Fruit fly (Drosophila melanogaster) whole organism, adult: ENCODE results near the gene Hmgcr.
A peak's percentile ranks its signal among the peaks of the same experiment; 100 is the strongest.

Source experiments
- CG11617 ChIP-seq: fragments of 200-800 bp; sonication (Bioruptor generic); optimal IDR thresholded peaks from 2 replicates; lab custom pipeline; 2017; ENCODE audit warnings: mild to moderate bottlenecking, missing biosample characterization, missing genetic modification reagents, missing genetic modification characterization
- CG12768 ChIP-seq: fragments of 200-800 bp; sonication (Bioruptor generic); optimal IDR thresholded peaks from 2 replicates; lab custom pipeline; 2017; ENCODE audit warnings: missing biosample characterization, missing genetic modification characterization, mild to moderate bottlenecking, moderate library complexity, missing genetic modification reagents
- CG14711 ChIP-seq: fragments of 200-800 bp; sonication (Bioruptor generic); optimal IDR thresholded peaks from 2 replicates; lab custom pipeline; 2018; ENCODE audit warnings: missing biosample characterization, mild to moderate bottlenecking, missing genetic modification characterization, moderate library complexity
- CG1620 ChIP-seq: fragments of 200-800 bp; sonication (Bioruptor generic); optimal IDR thresholded peaks from 2 replicates; lab custom pipeline; 2016; ENCODE audit warnings: missing biosample characterization, missing genetic modification characterization
- CG33017 ChIP-seq: fragments of 200-800 bp; sonication (Bioruptor generic); optimal IDR thresholded peaks from 2 replicates; lab custom pipeline; 2018; ENCODE audit warnings: missing biosample characterization, mild to moderate bottlenecking, missing genetic modification characterization, moderate library complexity
- CG5204 ChIP-seq: fragments of 200-800 bp; sonication (Bioruptor generic); optimal IDR thresholded peaks from 2 replicates; lab custom pipeline; 2016; ENCODE audit warnings: missing biosample characterization, missing genetic modification characterization
- CG7045 ChIP-seq: fragments of 200-800 bp; sonication (Bioruptor generic); optimal IDR thresholded peaks from 2 replicates; lab custom pipeline; 2017; ENCODE audit warnings: missing biosample characterization, mild to moderate bottlenecking, missing genetic modification characterization
- CG7101 ChIP-seq: fragments of 200-800 bp; sonication (Bioruptor generic); optimal IDR thresholded peaks from 2 replicates; lab custom pipeline; 2018; ENCODE audit warnings: missing biosample characterization, mild to moderate bottlenecking, missing genetic modification characterization, moderate library complexity
- Clk ChIP-seq: fragments of 200-800 bp; sonication (Bioruptor generic); optimal IDR thresholded peaks from 2 replicates; lab custom pipeline; 2017; ENCODE audit warnings: missing biosample characterization, missing genetic modification characterization
- Crg-1 ChIP-seq: fragments of 200-800 bp; sonication (Bioruptor generic); optimal IDR thresholded peaks from 2 replicates; lab custom pipeline; 2016; ENCODE audit warnings: missing biosample characterization, missing genetic modification characterization
- Hr96 ChIP-seq: fragments of 200-800 bp; sonication (Bioruptor generic); optimal IDR thresholded peaks from 2 replicates; lab custom pipeline; 2016; ENCODE audit warnings: missing biosample characterization, missing genetic modification characterization
- Mnt ChIP-seq: fragments of 200-800 bp; sonication (Bioruptor generic); optimal IDR thresholded peaks from 2 replicates; lab custom pipeline; 2016; ENCODE audit warnings: missing biosample characterization, mild to moderate bottlenecking, missing genetic modification characterization
- bab1 ChIP-seq: fragments of 200-800 bp; sonication (Bioruptor generic); optimal IDR thresholded peaks from 3 replicates; lab custom pipeline; 2019; ENCODE audit warnings: missing biosample characterization, mild to moderate bottlenecking, missing genetic modification characterization, moderate library complexity
- cic ChIP-seq: fragments of 200-800 bp; sonication (Bioruptor generic); optimal IDR thresholded peaks from 2 replicates; lab custom pipeline; 2017; ENCODE audit warnings: missing biosample characterization, mild to moderate bottlenecking, missing genetic modification characterization, moderate library complexity
- cnc ChIP-seq, 2 experiments: fragments of >200 bp; optimal IDR thresholded peaks; 2 replicates each; lab custom pipeline; 2017
- kay ChIP-seq: fragments of 200-800 bp; sonication (Bioruptor generic); peaks from one replicate; lab custom pipeline; 2016; ENCODE audit warnings: missing biosample characterization, missing genetic modification characterization, borderline replicate concordance
- ovo ChIP-seq: fragments of 200-800 bp; sonication (Bioruptor generic); optimal IDR thresholded peaks from 2 replicates; lab custom pipeline; 2016; ENCODE audit warnings: missing biosample characterization, missing genetic modification characterization
- pad ChIP-seq: fragments of 200-800 bp; sonication (Bioruptor generic); optimal IDR thresholded peaks from 3 replicates; lab custom pipeline; 2017; ENCODE audit warnings: missing biosample characterization, missing genetic modification characterization, mild to moderate bottlenecking, moderate library complexity, missing genetic modification reagents
- tj ChIP-seq: fragments of 200-800 bp; sonication (Bioruptor generic); optimal IDR thresholded peaks from 3 replicates; lab custom pipeline; 2017; ENCODE audit warnings: missing biosample characterization, mild to moderate bottlenecking, missing genetic modification characterization, moderate library complexity
- toe ChIP-seq: fragments of 200-800 bp; sonication (Bioruptor generic); optimal IDR thresholded peaks from 2 replicates; lab custom pipeline; 2016; ENCODE audit warnings: missing biosample characterization, missing genetic modification characterization

The Hmgcr gene

dm6 chr3R:23786768-23787631 is 53.9 kb downstream of the Hmgcr start:
- TF ChIP-seq ovo = no peak
- TF ChIP-seq pad (GFP tag; lab: Kevin White, UChicago) = peak; percentile 46
- peak; percentile 77 for TF ChIP-seq tj (GFP tag; lab: Kevin White, UChicago)
- no peak for TF ChIP-seq cic (GFP tag; lab: Kevin White, UChicago)
- peak; percentile 22 for TF ChIP-seq kay (GFP tag; lab: Kevin White, UChicago)

DNA sequence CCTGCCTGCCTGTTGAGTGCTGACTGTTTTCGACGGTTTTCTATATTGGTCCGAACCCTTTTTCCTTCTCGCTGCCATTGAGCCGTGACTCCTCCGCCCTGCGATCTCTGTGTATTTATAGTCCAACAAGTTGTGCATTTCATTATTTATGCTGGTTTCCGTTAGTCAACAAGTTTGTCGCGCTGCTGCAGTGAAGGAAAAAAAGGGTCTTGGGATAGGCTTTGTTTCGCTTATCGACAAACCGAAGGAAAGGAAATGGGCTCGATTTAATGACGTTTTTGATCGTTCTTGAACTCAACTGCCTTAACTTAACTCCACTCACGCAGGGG is 54.5 kb downstream of the Hmgcr start:
- TF ChIP-seq Clk (GFP tag; lab: Kevin White, UChicago) (no peak), tj (GFP tag; lab: Kevin White, UChicago) (no peak), kay (GFP tag; lab: Kevin White, UChicago) (peak; percentile 20)

DNA sequence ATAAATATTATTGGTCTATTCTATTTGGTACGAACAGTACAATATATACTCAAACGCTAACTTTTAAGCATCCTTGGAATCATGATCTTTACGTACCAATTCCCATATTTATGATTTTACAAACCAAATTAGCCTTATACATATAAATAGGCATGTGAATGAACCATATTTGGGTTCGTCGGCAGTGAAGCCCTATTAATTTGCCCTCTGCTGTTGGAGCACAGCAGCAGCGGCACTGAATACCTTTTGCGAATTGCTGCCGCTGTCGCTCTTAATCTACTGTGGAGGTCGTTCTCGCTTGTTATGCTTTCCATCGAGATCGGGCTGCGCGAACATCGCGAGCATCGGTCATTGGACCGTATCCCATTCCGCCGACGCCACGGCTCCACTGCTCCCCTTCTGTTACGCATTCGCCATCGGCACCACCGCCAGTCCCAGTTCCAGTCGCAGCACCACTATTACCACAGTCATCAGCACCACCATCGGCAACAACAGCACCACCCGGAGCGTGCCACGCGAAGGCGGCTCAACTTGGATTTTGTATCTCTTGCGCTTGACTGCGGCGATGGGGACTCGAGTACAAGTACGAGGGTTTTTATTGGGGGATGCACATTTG is 55.4 kb downstream of the Hmgcr start:
- no peak for TF ChIP-seq bab1 (GFP tag; lab: Kevin White, UChicago)
- TF ChIP-seq tj (GFP tag; lab: Kevin White, UChicago) = no peak
- no peak for TF ChIP-seq CG1620 (GFP tag; lab: Kevin White, UChicago)
- no peak for TF ChIP-seq cic (GFP tag; lab: Kevin White, UChicago)
- TF ChIP-seq Mnt (GFP tag; lab: Kevin White, UChicago) = no peak
- TF ChIP-seq toe (GFP tag; lab: Kevin White, UChicago) = no peak
- TF ChIP-seq CG12768 = no peak
- TF ChIP-seq ovo = no peak
- TF ChIP-seq CG11617 (GFP tag; lab: Kevin White, UChicago) = no peak
- TF ChIP-seq Clk (GFP tag; lab: Kevin White, UChicago) = no peak

- TF ChIP-seq Hr96 (GFP tag; lab: Kevin White, UChicago) (no peak), CG14711 (peak; percentile 27)
Measured at dm6 chr3R:23789584-23789983, 56.5 kb downstream of the Hmgcr start.

DNA sequence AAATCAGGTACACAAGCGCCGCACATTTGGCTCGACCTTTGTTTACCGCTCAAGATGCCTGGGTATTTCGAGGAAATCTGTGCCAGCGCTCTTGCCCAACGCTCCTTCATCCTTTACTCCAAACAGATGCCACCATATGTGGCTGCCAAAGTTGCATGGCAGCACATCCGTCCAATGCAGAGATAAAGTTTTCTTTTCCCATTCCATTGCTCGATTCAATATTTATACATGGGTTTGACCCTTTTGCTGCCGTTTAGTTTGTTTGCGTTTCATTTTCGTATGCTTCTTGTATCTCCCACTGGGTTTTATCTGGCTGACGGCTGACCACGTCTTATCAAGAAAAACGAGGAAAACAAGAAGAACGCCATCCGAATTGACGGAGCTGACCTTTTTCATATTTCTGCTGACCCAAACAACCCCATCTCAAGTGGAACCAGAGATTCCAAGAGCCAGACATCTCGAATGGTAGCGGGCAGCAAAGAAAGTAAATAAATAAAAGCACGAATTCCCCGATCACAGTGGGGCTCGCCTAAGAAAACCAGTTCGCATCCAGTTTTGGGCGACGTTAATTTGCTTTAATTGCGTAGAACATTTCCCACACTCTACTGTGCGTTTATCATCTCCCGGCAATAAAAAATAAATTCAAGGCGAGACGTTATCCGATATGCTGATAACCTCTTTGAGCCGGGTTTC is 57.5 kb downstream of the Hmgcr start:
- no peak for TF ChIP-seq Hr96 (GFP tag; lab: Kevin White, UChicago)
- TF ChIP-seq toe (GFP tag; lab: Kevin White, UChicago) = no peak
- TF ChIP-seq CG14711 = no peak
- no peak for TF ChIP-seq cic (GFP tag; lab: Kevin White, UChicago)
- TF ChIP-seq tj (GFP tag; lab: Kevin White, UChicago) = no peak
- no peak for TF ChIP-seq ovo
- TF ChIP-seq Crg-1 (GFP tag; lab: Kevin White, UChicago) = no peak
- no peak for TF ChIP-seq bab1 (GFP tag; lab: Kevin White, UChicago)
- no peak for TF ChIP-seq CG12768
- TF ChIP-seq pad (GFP tag; lab: Kevin White, UChicago) = no peak

DNA sequence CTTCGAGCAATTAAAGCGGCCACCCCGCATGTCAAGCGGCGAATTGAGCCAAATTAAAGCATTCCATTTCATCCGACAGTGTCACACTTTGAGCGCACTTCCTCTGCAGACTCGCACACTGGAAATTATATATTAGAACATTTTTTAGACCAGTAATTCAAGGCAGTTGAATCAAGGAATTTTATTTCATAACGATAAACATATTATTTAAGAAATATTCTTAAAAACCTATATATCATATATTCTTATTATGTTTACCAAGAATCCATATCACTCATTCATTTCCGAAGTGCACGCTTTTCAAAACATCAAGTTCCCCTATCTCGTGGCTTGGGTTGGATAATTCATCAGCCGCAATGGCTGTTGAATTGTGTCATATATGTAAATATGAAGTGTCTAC is 58.4 kb downstream of the Hmgcr start:
- TF ChIP-seq cic (GFP tag; lab: Kevin White, UChicago) = no peak
- TF ChIP-seq CG7045 = no peak
- no peak for TF ChIP-seq bab1 (GFP tag; lab: Kevin White, UChicago)
- no peak for TF ChIP-seq Clk (GFP tag; lab: Kevin White, UChicago)
- no peak for TF ChIP-seq CG14711
- TF ChIP-seq tj (GFP tag; lab: Kevin White, UChicago) = no peak
- no peak for TF ChIP-seq kay (GFP tag; lab: Kevin White, UChicago)
- no peak for TF ChIP-seq Hr96 (GFP tag; lab: Kevin White, UChicago)
- TF ChIP-seq CG12768 = no peak
- TF ChIP-seq CG33017 = no peak
- no peak for TF ChIP-seq toe (GFP tag; lab: Kevin White, UChicago)
- no peak for TF ChIP-seq CG11617 (GFP tag; lab: Kevin White, UChicago)
- no peak for TF ChIP-seq cnc (optimal IDR thresholded peaks at IDR 0.05; lab: Kevin White, UChicago)
- TF ChIP-seq Mnt (GFP tag; lab: Kevin White, UChicago) = no peak
- no peak for TF ChIP-seq CG5204 (GFP tag; lab: Kevin White, UChicago)
- TF ChIP-seq CG1620 (GFP tag; lab: Kevin White, UChicago) = no peak
- no peak for TF ChIP-seq pad (GFP tag; lab: Kevin White, UChicago)
- no peak for TF ChIP-seq CG7101 (tag; lab: Kevin White, UChicago)
- no peak for TF ChIP-seq Crg-1 (GFP tag; lab: Kevin White, UChicago)
- TF ChIP-seq ovo = no peak
